Fruit fly (Drosophila melanogaster): ENCODE measurements around the gene ND-B16.6.

ND-B16.6 gene

dm6 chrX:6332988-6333719 is 17.0 kb downstream of the ND-B16.6 start:
- TF ChIP-seq foxo (GFP tag; optimal IDR thresholded peaks at IDR 0.05) (peak in 1 of 2 experiments; percentile 15), ey (GFP tag; optimal IDR thresholded peaks at IDR 0.05) (peak; percentile 4), Hr83 (GFP tag; optimal IDR thresholded peaks at IDR 0.05; ENCODE audit: poor library complexity, severe bottlenecking) (no peak), Rel (GFP tag; optimal IDR thresholded peaks at IDR 0.05) (no peak), Rel (tag; optimal IDR thresholded peaks at IDR 0.05) (peak; percentile 93), sage (GFP tag; optimal IDR thresholded peaks at IDR 0.05) (no peak), rgr (GFP tag; optimal IDR thresholded peaks at IDR 0.05) (peak; percentile 2)

- TF ChIP-seq CG32264 (GFP tag; optimal IDR thresholded peaks at IDR 0.05) (peak; percentile 61), Myc (optimal IDR thresholded peaks at IDR 0.05) (no peak), foxo (GFP tag; optimal IDR thresholded peaks at IDR 0.05) (peak; percentile 49 to 90), dmrt93B (GFP tag; optimal IDR thresholded peaks at IDR 0.05) (peak; percentile 90), psq (GFP tag; optimal IDR thresholded peaks at IDR 0.05) (peak; percentile 87), Vsx2 (GFP tag; optimal IDR thresholded peaks at IDR 0.05; ENCODE audit: partially characterized antibody) (no peak), CG9705 (GFP tag; optimal IDR thresholded peaks at IDR 0.05) (peak; percentile 84), N (GFP tag; optimal IDR thresholded peaks at IDR 0.05) (no peak), Dfd (GFP tag; optimal IDR thresholded peaks at IDR 0.05) (no peak), h (GFP tag; optimal IDR thresholded peaks at IDR 0.05) (peak; percentile 92), Abd-B (GFP tag; optimal IDR thresholded peaks at IDR 0.05) (no peak), CrebA (GFP tag; optimal IDR thresholded peaks at IDR 0.05; ENCODE audit: borderline replicate concordance) (peak; percentile 54), Hr78 (GFP tag; optimal IDR thresholded peaks at IDR 0.05) (no peak), OdsH (GFP tag; optimal IDR thresholded peaks at IDR 0.05) (peak; percentile 89), Rel (GFP tag; optimal IDR thresholded peaks at IDR 0.05) (peak; percentile 49), Rel (tag; optimal IDR thresholded peaks at IDR 0.05) (peak; percentile 59), Hr83 (GFP tag; optimal IDR thresholded peaks at IDR 0.05; ENCODE audit: poor library complexity, severe bottlenecking) (no peak), Sp1 (GFP tag; optimal IDR thresholded peaks at IDR 0.05) (peak; percentile 94), pan (optimal IDR thresholded peaks at IDR 0.05) (no peak), jim (GFP tag; optimal IDR thresholded peaks at IDR 0.05) (no peak), brk (GFP tag; optimal IDR thresholded peaks at IDR 0.05) (peak; percentile 75), lola (GFP tag; optimal IDR thresholded peaks at IDR 0.05) (no peak), GATAd (GFP tag; optimal IDR thresholded peaks at IDR 0.05) (peak; percentile 23), Dif (GFP tag; optimal IDR thresholded peaks at IDR 0.05; ENCODE audit: partially characterized antibody) (peak; percentile 52), woc (GFP tag; optimal IDR thresholded peaks at IDR 0.05) (peak; percentile 69), sv (GFP tag; optimal IDR thresholded peaks at IDR 0.05) (peak; percentile 61), fru (GFP tag; optimal IDR thresholded peaks at IDR 0.05) (peak; percentile 92), HLH106 (tag; optimal IDR thresholded peaks at IDR 0.05) (peak; percentile 90), dsf (GFP tag; optimal IDR thresholded peaks at IDR 0.05; ENCODE audit: borderline replicate concordance) (peak; percentile 31), usp (GFP tag; optimal IDR thresholded peaks at IDR 0.05) (no peak), tai (GFP tag; optimal IDR thresholded peaks at IDR 0.05) (no peak), dl (GFP tag; optimal IDR thresholded peaks at IDR 0.05; ENCODE audit: insufficient read depth in 1 of 2, partially characterized antibody in 2 of 2) (peak in 1 of 2 experiments; percentile 24), Hnf4 (GFP tag; optimal IDR thresholded peaks at IDR 0.05) (peak; percentile 75), Mio (GFP tag; optimal IDR thresholded peaks at IDR 0.05) (no peak), ey (GFP tag; optimal IDR thresholded peaks at IDR 0.05) (peak; percentile 87), rgr (GFP tag; optimal IDR thresholded peaks at IDR 0.05) (peak; percentile 84), Jra (GFP tag; optimal IDR thresholded peaks at IDR 0.05) (peak; percentile 53), sage (GFP tag; optimal IDR thresholded peaks at IDR 0.05) (peak; percentile 43), br (GFP tag; optimal IDR thresholded peaks at IDR 0.05) (peak; percentile 87)
Observed at dm6 chrX:6330369-6330949, 19.7 kb downstream of the ND-B16.6 start, which contains the start of gene CG42240. CG42240 (plus strand) TSS chrX:6330842.

Measured in whole organism, wandering third instar larva.